Worm (Caenorhabditis elegans): ENCODE measurements around the gene slcr-46.3.

The slcr-46.3 gene

DNA sequence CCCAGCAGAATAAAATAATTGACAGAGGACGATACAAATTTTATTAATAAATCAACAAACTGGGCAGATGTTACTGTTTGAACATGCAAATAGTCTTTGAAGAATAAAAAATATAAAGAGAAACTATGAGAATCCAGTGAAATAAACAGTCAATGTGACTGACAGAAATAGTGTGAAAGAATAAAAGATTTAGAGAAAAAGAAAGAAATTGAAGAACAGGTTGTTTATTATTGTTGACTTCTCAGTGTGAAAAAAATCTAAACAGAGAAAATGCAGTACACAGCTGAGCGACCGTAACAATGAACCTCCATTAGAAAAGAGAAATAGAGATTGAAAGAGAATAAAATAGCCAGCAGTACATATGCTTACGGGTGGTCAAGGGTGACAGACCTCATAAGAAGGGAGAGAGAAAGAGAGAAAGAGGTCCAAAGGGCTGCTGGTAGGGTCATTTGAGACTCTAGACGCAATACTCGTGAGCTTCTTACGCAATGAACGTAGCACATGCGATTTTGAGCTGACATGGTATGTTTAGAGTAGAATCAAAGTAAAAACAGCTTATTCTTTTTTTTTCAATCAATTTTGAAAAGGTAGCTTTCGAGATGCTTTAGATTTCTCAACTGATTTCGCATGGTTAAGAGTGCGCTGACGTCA lies at the start of gene slcr-46.3:
Gene slcr-46.3, minus strand, starts transcription at position 86 of the 651 bp plus-strand sequence.
- TF ChIP-seq unc-62 (GFP tag; optimal IDR thresholded peaks at IDR 0.05) = no peak

DNA sequence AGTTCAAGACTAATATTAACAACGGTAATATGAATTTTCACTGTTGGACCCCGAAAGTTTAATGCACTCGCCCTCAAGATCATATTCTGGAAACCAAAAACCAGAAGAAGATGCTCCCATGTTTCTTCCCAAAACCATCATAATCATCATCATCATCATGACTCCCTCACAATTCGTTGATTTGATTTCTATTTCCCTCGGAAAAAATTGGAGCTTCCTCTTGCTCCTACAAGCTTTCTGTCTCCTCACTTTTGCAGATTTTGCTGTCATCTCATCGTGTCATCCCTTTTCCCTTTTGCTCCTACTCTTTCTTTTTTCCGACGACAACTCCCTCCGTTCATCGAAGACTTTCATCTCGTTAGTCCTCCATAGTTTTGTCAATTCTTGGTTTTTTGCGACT lies 48.1 kb upstream of the slcr-46.3 start, which contains the start of gene F46B6.2:
Gene F46B6.2, plus strand, starts transcription at position 316 of the 400 bp plus-strand sequence.
- no peak for TF ChIP-seq unc-62 (GFP tag; optimal IDR thresholded peaks at IDR 0.05)

DNA sequence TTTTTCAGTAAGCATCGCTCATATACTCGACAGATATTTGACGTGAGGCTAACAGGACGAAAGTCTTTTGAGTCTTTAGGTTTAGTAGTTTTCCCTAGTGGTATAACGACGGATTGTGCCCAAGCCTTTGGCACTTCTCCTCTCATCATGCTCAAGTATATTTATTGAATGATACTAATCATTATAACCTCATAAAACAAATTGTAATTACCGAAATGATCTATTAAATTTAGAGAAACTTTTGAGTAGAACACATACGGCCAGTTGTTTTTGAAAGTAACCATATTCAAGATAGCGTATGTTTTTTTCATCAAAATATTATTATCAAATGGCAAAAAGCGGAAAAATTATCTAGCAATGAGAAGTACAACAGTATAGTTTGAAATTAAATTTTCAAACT lies 47.4 kb upstream of the slcr-46.3 start:
- no peak for TF ChIP-seq unc-62 (GFP tag; optimal IDR thresholded peaks at IDR 0.05)

DNA sequence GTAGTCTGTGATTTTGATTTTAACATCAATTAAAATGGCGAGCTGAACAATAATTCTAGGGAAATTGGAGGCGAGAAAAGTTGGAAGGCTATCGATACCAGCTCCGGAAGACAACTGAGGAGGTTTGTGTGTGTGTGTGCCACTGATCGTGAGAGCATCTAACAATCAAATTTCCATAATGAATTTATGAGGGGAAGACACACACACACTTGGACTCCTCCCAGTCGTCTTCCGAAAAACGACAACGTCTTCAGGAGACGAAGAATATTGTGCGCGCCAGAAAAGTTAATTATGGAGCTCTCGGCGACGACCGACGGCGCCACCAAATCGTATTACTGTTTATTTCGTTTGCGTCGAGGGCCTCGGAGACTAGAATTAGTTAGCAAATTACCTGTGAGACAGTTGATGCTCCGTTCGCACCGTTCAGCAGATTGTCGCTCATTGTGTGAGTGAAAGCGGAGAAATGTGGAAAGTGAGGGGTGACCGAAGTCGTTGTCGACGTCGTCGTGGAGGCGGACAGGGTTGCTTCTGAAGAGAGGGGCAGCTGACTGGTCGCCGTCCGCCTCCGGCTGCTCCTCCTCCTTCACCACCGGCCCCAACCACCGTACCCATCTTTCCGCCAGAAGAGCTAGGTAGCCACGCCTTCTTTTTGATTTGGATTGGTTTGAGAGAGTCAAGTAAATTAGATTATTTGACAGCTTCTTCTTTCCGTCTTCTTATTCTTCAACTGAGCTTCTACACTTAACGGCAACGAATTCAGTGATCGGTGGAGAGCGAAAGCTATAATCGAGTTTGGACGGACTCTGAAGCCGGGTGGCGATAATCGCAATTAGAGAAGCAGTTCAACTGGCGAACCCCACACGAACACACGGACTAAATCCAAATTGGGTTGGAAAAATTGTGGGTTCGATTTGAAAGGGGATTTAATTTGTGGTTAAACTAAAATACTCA lies 45.2 kb upstream of the slcr-46.3 start, which contains the start of gene unc-42:
Gene unc-42, minus strand, starts transcription at position 564 of the 951 bp plus-strand sequence.
- TF ChIP-seq unc-62 (GFP tag; optimal IDR thresholded peaks at IDR 0.05) = no peak

DNA sequence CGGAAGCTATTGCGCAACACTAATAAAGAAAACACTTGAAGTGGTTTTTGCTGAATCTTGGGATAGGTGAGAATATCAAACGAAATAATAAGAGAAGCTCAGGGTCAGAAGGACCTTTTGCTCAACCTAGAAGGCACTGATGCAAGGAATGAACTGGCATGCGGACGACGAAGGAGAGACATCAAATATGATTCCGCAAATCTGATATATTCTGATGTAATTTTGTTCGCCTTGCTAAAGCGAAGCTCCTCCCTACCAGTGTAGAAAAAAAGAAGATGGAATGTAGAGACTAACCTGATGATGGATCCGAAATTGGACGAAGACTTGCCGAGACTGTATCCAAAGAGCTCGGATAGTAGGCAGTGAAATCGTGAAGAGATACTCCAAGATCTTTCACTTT lies 44.0 kb upstream of the slcr-46.3 start:
- no peak for TF ChIP-seq unc-62 (GFP tag; optimal IDR thresholded peaks at IDR 0.05)

DNA sequence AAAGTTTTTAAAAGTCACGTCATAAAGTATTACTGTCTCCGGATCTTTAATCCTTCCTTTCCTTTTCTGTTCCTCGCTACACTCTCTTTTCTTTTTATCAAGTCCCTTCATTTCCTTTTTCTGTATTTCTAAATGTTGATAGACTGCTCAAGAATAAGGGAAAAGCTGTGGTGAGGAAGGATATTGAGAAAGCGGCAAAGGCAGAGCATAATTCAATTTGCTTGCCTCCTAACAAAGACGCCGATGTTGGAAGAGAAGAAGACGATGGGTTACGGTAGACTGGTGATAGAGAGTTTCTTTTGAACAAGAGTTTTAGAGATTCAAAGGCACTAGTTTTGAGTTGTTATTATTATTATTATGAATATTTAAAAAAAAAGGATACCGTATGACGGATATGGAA lies 41.7 kb upstream of the slcr-46.3 start:
- no peak for TF ChIP-seq unc-62 (GFP tag; optimal IDR thresholded peaks at IDR 0.05)

DNA sequence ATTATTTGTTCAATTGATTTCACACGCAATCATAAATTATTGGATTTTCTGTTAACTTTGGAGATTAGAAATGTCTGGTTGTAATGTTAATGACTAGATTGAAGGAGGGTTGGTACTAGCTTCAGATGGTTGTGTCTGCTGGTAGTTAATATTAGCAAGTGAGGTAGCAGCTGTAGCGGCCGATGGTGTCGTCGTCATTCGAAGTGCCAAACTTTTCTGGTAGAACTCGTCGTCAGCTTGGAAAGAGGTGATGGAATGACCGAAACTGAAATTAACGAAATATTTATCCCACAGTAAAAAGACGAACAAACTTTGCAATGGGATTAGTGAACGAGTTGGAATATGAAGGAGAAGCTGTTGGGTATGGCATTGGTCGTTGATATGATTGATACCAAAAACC lies 40.6 kb upstream of the slcr-46.3 start:
- no peak for TF ChIP-seq unc-62 (GFP tag; optimal IDR thresholded peaks at IDR 0.05)

DNA sequence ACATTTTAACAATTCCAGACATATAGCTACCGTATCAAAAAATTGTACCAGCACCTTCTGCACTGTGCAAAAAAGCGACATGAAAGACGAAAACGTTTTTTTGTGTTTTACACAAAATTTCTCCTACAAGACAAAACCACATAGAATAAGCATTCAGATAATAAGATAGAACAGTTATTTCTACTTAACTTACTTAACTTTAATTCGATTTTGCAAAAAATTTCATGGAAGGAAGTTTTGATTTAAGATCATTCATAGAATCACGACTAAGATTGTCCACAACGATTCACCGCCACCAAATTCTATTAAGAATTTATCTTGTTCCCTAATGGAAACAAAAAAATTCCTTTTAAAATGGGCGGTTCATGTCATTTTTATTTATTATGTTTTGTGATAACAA lies 39.9 kb upstream of the slcr-46.3 start:
- TF ChIP-seq unc-62 (GFP tag; optimal IDR thresholded peaks at IDR 0.05) = no peak

DNA sequence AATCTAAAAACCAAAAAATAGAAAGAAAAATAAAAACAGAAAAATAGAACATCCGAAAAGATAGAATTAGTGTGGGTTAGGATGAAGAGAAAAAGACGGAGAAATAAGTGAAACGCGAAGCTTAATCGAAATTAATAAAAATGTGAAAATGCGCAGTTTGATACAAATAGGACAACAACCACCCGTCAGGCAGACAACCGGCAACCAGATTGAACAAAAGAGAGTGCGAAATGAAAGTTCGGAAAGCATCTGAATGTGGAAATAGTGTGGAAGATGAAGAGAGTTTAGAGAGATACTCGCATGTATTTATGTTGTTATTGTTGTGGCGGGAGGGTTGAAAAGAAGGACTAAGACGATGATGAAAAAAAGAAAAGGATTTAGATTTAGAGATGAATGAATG lies 34.5 kb upstream of the slcr-46.3 start:
- no peak for TF ChIP-seq unc-62 (GFP tag; optimal IDR thresholded peaks at IDR 0.05)

DNA sequence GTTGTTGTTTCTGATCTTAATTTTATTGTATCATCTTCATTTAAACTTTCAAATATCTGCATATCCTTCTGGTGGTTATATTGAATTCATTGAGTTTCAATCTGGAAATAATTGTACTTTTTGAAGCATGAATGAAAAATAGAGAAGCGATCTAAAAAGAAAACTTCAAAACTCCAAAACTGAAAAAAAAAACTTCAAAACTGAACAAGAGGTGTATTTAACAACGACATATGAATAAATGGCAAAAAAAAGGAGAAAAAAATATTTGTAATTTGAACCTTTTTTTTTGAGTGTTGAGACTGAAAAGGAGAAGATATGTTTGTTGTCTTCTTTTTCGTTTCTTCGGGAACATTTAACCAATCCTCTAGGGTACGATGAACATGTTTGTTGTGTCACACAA lies 34.0 kb upstream of the slcr-46.3 start, which contains the start of gene F58E6.11:
Gene F58E6.11, minus strand, starts transcription at position 101 of the 400 bp plus-strand sequence.
- no peak for TF ChIP-seq unc-62 (GFP tag; optimal IDR thresholded peaks at IDR 0.05)

DNA sequence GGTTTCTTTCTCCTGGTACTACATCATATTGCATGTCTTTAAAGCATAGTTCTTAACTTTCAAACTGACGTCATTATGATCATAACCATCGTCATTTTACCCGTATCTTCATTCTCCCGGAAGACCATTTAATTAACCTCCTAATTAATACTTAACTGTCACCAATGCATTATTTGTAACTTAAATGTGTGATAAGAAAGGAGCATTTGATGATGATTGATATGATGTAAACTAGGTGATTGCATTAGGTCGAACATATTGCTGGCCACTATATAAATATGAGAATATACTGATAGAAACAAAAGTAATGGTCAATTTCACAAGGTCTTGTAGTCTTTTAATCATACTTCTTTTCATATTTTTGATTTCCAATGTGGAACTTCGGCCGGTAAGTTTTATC lies 32.3 kb upstream of the slcr-46.3 start, which contains the start of gene hrg-3:
Gene hrg-3, plus strand, starts transcription at position 227 of the 400 bp plus-strand sequence.
- TF ChIP-seq unc-62 (GFP tag; optimal IDR thresholded peaks at IDR 0.05) = no peak

DNA sequence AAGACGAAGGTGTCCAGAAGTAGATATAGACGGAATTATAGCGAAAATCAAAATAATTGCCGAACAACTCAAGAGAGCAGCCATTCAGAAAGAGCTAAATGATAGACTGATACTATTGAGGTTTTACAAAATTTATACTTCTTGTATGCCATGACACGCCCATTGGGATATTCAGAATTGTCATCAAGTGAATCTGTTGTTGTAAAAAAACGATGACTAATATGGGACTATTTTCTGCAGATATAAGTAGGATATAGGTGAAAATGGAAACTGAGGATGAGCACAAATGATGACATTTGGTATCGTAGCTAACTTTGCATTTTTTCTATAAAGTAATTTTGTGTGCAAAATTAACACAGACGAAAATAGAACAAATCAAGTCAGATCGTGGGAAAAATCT lies 31.8 kb upstream of the slcr-46.3 start, which contains the start of gene F58E6.8:
Gene F58E6.8, minus strand, starts transcription at position 101 of the 400 bp plus-strand sequence.
- TF ChIP-seq unc-62 (GFP tag; optimal IDR thresholded peaks at IDR 0.05) = no peak

DNA sequence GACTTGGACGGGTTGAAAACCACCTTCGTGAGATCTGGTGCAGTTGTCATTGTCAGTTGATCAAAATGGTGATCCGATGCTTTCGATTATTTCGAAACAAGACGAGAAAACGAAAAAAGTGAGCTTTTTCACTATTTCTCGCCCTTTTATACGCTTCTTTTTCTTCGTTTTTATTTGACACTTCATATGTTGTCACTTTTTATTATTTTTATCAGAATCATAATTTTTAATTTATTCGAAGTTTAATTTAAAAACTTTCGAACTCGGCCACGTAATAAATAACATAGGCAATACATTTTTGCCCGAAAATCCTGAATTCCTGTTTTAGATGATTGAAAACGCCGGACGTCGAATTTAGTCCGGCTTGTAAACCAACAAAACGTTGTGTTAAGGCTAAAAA lies 30.6 kb upstream of the slcr-46.3 start, which contains the start of gene F58E6.5:
Gene F58E6.5, minus strand, starts transcription at position 101 of the 400 bp plus-strand sequence.
- no peak for TF ChIP-seq unc-62 (GFP tag; optimal IDR thresholded peaks at IDR 0.05)

DNA sequence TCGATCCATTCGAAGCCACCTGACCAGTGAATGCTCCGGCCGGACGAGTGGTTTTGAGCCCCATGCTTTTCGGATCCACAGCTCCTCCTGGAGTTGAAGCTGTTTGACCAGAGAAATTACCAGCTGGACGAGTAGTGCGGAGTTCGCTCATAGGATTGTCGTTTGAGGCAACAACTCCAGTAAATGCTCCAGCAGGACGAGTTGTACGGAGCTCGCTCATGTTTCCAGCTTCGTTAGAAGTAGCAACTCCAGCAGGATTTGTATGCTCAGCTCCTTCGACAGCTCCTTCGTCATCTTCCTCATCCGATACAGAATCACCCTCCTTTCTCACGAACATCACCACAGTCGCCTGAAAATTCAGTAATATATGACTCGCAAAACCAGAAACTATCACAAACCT lies 29.6 kb upstream of the slcr-46.3 start:
- TF ChIP-seq unc-62 (GFP tag; optimal IDR thresholded peaks at IDR 0.05) = no peak

DNA sequence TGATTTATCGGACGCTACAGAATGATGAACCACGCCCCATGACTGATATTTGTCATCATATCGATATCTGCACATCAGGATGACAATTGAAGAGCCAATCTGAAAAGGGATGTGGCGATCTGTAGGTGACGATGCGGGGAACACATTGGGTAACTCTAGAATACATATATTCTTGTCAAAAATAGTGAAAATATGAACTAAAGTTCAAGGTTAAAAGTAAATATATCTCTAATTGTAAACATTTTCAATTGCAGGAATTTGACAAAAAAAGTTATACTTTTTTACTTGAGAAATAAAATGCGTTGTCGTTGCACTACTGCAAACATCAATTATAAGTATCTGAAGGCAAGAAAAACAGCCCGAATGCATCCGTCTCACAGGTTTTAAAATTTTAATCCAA lies 29.0 kb upstream of the slcr-46.3 start, which contains the start of gene F58E6.6:
Gene F58E6.6, minus strand, starts transcription at position 101 of the 400 bp plus-strand sequence.
- TF ChIP-seq unc-62 (GFP tag; optimal IDR thresholded peaks at IDR 0.05) = no peak

DNA sequence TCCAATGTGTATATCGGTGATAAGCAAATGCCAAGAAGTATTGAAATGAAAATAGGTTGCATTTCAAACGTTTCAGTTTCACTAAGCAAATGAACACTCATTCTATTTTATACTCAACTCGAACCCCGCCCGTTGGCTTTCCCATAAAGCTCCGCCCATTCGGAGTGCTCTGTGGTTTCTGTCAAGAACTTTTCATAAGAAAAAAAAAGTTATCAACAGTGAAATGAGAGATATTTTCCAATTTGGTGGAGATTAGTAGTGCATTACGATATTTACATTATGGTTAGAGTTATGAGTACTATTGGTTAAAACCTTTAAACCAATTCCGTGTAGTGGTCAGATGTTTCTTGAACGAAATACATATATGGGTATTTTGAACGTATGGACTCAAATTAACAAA lies 26.4 kb upstream of the slcr-46.3 start, which contains the start of gene F58E6.4:
Gene F58E6.4, minus strand, starts transcription at position 101 of the 400 bp plus-strand sequence.
- TF ChIP-seq unc-62 (GFP tag; optimal IDR thresholded peaks at IDR 0.05) = no peak

Data from whole organism, dauer.